Worm (Caenorhabditis elegans) whole organism, young adult: ENCODE data around the gene F54A3.2.

Experiments
- C06A6.2 ChIP-seq: fragments of 200-800 bp; sonication (Bioruptor generic); conservative IDR thresholded peaks from 2 replicates; pipeline ENCODE4 v1.3.6; 2022; ENCODE audit warnings: missing genetic modification characterization, missing compliant biosample characterization
- F49E8.2 ChIP-seq: sonication (generic microtip); optimal IDR thresholded peaks from 3 replicates; lab custom pipeline; 2017; ENCODE audit warnings: missing genetic modification characterization, mild to moderate bottlenecking, missing compliant biosample characterization, antibody characterized with exemption, moderate library complexity; ENCODE audit not compliant: insufficient read depth
- F52B5.7 ChIP-seq: sonication (generic microtip); optimal IDR thresholded peaks from 2 replicates; lab custom pipeline; 2016; ENCODE audit warnings: mild to moderate bottlenecking, missing genetic modification characterization, missing compliant biosample characterization
- Y67H2A.10 ChIP-seq: fragments of 200-800 bp; sonication (Bioruptor generic); conservative IDR thresholded peaks from 2 replicates; pipeline ENCODE4 v1.3.6; 2022; ENCODE audit warnings: missing genetic modification reagents, missing genetic modification characterization, missing compliant biosample characterization
- ama-1 ChIP-seq, 3 experiments: fragments of 150-350 bp in 1 of 3; sonication (generic microtip) in 2 of 3; optimal IDR thresholded peaks; 2 replicates each; lab custom pipeline; 2014 to 2018; ENCODE audit warnings: missing biosample characterization in 2 of 3, missing genetic modification characterization in 2 of 3, missing genetic modification reagents in 2 of 3
- bed-1 ChIP-seq: fragments of 200-800 bp; sonication (Bioruptor generic); IDR thresholded peaks from 2 replicates; pipeline ENCODE4 v1.3.6; 2022; ENCODE audit warnings: missing genetic modification reagents, missing genetic modification characterization, missing compliant biosample characterization
- egl-44 ChIP-seq: fragments of 200-800 bp; sonication (Bioruptor generic); IDR thresholded peaks from 2 replicates; pipeline ENCODE4 v1.3.6; 2022; ENCODE audit warnings: missing genetic modification reagents, missing genetic modification characterization, missing compliant biosample characterization
- hmg-1.2 ChIP-seq: fragments of 200-800 bp; sonication (Bioruptor generic); IDR thresholded peaks from 2 replicates; pipeline ENCODE4 v1.3.6; 2022; ENCODE audit warnings: missing genetic modification reagents, missing genetic modification characterization, missing compliant biosample characterization
- madf-3 ChIP-seq: fragments of 200-800 bp; sonication (Bioruptor generic); IDR thresholded peaks from 2 replicates; pipeline ENCODE4 v1.3.6; 2022; ENCODE audit warnings: missing genetic modification reagents, missing genetic modification characterization, missing compliant biosample characterization
- madf-8 ChIP-seq: fragments of 200-800 bp; sonication (Bioruptor generic); conservative IDR thresholded peaks from 2 replicates; pipeline ENCODE4 v1.3.6; 2022; ENCODE audit warnings: missing genetic modification reagents, missing genetic modification characterization, missing compliant biosample characterization
- snpc-4 ChIP-seq, 5 experiments: fragments of 150-350 bp in 1 of 5; sonication (generic microtip) in 4 of 5; optimal IDR thresholded peaks; 2 replicates each; lab custom pipeline; 2014 to 2018; ENCODE audit warnings: missing genetic modification characterization in 5 of 5, missing biosample characterization in 3 of 5, antibody characterized with exemption in 2 of 5, mild to moderate bottlenecking in 2 of 5, missing compliant biosample characterization in 2 of 5, missing genotype in 2 of 5, moderate library complexity in 2 of 5, missing genetic modification reagents in 1 of 5
- xnd-1 ChIP-seq: sonication (generic microtip); optimal IDR thresholded peaks from 2 replicates; lab custom pipeline; 2016; ENCODE audit warnings: missing genotype, missing genetic modification reagents, missing genetic modification characterization, missing compliant biosample characterization
- ztf-18 ChIP-seq: sonication (generic microtip); optimal IDR thresholded peaks from 2 replicates; lab custom pipeline; 2016; ENCODE audit warnings: missing genotype, mild to moderate bottlenecking, missing genetic modification characterization, missing compliant biosample characterization

DNA sequence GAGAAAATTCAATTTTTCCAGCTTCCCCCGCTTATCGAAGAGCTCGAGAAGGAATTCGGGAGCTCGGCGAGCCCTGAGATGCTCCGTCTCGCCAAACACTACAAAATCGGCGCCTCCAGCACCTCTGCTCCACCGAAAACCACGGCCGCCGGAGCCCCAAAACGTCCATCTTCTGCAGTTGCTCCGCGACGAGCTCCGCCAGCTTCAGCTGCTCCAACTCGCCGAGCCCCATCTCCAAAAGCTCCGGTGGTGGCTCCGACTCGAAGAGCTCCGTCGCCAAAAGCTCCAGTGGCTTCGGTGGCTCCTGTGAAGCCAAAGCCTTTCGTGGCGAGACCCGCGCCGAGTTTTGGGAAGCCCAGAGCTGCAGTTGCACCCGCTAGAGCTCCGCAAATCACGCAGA lies 8.2 kb downstream of the F54A3.2 start:
- TF ChIP-seq hmg-1.2 (no peak), madf-8 (GFP tag; lab: Robert Waterston, UW) (no peak), egl-44 (no peak), C06A6.2 (GFP tag; lab: Robert Waterston, UW) (no peak), ama-1 (optimal IDR thresholded peaks at IDR 0.05; lab: Kevin White, UChicago) (no peak), ama-1 (GFP tag; optimal IDR thresholded peaks at IDR 0.05; lab: Kevin White, UChicago) (no peak), F52B5.7 (tag; lab: Kevin White, UChicago) (no peak), madf-3 (GFP tag; lab: Robert Waterston, UW) (no peak), xnd-1 (no peak), F49E8.2 (tag; lab: Kevin White, UChicago) (no peak), bed-1 (GFP tag; lab: Robert Waterston, UW) (no peak), snpc-4 (GFP tag; optimal IDR thresholded peaks at IDR 0.05; lab: Kevin White, UChicago) (no peak), snpc-4 (tag; optimal IDR thresholded peaks at IDR 0.05; lab: Kevin White, UChicago) (no peak), Y67H2A.10 (GFP tag; lab: Robert Waterston, UW) (no peak), ztf-18 (tag; lab: Kevin White, UChicago) (no peak)
